Worm (Caenorhabditis elegans): Measurements from ENCODE around the gene C24A3.4.

Gene C24A3.4

DNA sequence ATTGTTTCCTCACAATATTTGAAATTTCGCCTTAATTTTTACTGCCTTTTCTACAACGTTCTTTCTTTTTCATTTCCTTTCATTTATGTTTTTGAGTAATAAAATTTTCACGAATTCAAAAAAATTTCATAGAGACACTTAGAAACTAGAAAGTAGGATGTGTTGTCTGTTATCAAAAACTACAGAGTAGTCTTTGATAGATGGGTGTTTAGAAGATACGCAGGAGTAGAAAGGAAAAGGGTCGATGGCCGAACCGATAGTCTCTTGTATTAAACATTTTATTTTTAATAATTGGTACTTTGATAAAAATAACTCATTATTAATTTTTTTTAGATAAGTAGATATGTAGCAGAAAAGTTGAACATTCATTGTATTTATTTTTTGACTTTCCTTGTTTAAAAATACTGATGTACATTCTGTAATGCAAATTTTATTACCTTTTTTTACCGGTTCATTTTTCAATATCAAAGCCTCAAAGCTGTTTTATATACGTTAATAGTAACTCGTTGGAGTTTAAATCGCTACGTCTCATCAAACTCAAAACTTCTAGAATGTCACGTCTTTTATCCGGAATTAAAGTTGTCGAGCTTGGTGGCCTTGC, at the start of gene C24A3.4:
TSS of gene C24A3.4 (plus strand) at position 551 of the 601 bp plus-strand sequence.
- TF ChIP-seq unc-62 (GFP tag; optimal IDR thresholded peaks at IDR 0.05) = no peak

DNA sequence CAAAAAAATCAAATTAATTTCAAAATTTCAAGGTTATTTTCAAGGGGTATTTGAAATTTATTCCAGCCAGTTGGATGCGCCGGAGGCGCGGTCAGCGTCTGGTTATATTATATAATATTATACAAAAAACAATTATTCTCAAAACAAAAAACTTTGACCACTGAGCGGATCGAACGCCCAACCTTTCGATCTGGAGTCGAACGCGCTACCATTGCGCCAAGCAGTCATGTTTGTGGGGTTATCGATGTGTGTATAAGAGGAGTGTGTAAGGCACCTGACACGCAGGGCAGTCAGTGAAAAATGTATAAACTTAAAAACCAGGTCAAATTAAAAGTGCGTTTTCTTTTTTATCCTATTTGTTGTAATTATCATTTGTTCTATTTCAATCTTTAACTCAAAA, 48.1 kb upstream of the C24A3.4 start:
- no peak for TF ChIP-seq unc-62 (GFP tag; optimal IDR thresholded peaks at IDR 0.05)

DNA sequence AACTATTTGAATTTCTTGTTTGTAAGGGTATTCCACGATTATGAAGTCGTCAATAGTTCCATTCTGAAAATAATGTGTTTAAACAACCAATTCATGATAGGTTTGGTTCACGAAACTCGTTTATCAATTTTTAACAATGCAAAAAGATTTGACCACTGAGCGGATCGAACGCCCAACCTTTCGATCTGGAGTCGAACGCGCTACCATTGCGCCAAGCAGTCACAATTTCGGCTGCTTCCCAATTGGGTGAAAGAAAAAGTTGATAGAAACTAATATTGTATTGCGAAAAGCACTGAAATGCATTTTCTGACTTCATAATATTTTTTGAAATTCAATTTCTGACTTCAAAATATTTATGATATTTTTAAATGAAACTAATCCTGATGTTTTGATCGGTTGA, 47.2 kb upstream of the C24A3.4 start:
- no peak for TF ChIP-seq unc-62 (GFP tag; optimal IDR thresholded peaks at IDR 0.05)

DNA sequence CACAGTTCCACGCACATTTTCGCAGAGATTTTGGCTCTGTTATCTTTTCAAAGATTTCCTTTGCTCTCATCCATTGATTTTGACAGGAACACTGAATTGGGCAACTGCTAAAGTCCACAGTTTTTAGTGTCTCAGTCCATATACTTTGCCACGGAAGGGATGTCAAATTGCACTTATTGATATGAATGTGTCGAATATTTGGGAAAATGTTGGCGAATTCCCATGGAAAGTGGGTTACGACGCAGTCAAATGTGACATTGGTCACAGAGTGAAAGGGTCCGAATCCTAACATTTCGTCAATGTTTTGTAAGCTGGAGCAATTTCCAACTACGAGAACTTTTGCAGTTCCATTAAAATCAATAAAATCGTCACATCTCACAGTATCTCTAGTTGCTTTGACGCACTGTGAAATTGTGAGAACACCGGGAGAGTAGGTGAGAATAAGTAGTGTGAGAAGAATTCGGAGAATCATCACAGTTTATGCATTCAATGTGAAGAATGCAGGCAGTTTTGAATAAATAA, 41.6 kb upstream of the C24A3.4 start, which contains the start of gene trk-1:
TSS of gene trk-1 (minus strand) at position 472 of the 522 bp plus-strand sequence.
- TF ChIP-seq unc-62 (GFP tag; optimal IDR thresholded peaks at IDR 0.05) = no peak

DNA sequence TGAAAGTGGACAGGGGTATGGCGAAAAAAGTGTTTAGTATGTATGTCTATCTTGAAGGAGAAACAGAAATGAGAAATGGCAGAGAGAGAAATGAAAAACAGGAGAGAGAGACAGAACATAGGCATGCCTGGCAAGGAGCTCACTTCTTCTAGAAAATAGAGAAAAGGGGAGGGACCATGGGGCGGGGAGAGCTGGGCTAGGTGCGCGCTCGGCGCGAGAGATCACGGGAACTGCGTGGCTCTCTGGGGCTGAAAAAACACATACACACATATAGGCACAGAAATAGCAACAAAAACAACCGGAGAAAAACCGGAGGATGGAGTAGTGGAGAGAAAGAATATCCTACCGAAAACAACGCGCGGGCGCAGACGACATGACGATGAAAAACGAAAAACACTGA, 40.2 kb upstream of the C24A3.4 start:
- TF ChIP-seq unc-62 (GFP tag; optimal IDR thresholded peaks at IDR 0.05) = no peak

DNA sequence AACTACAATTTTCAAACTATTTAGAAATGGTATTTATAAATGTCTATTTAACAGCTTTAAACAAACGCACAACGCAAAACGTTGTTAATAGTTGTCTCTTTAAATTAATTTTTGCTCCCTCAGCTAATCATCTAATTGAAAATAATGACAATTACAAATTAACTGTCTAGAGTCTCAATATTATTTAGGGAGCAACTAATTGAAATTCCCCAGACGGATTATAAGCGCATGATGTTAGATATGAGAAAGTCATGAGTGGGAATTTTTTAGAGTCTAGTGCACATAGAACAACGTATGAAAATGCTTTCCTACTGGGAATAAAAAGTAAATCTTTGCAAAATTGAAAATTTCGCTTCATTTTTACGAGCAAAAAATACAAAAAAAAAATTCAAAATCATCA, 39.2 kb upstream of the C24A3.4 start:
- TF ChIP-seq unc-62 (GFP tag; optimal IDR thresholded peaks at IDR 0.05) = no peak

DNA sequence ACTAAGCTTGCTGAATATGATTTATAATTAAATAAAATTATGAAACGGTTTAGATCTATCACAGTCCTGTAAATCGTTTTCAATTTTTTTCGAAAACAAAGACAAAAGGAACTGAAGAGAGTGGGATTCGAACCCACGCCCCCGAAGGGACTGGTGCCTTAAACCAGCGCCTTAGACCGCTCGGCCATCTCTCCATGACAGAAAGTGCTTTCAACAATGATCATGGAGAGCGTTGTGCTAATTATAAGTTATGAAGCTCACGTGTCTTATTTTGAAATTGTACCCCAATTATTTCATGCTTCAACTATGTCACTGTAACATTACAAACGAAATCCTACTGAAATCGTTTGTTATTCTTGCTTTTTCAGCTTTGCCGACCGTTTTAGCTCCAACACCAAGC, 36.4 kb upstream of the C24A3.4 start:
- TF ChIP-seq unc-62 (GFP tag; optimal IDR thresholded peaks at IDR 0.05) = no peak

DNA sequence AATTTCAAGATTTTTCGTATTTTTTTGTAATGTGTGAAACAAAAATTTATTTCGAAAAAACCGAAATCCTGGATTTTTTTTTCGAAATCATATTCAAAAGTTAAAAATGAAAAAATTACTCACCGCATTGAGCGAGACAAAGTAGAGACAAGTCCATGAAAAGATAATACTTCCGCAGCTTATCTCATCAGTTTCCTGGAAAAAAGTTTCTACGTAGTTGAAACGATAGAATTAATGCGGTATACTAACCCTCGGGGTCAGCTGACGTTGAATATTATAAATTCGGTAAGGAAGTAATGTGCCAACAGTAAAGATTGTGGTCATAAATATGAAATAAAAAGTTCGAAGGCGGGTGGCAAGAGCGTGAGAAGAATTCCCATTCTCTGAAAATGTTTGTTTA, 34.2 kb upstream of the C24A3.4 start:
- TF ChIP-seq unc-62 (GFP tag; optimal IDR thresholded peaks at IDR 0.05) = no peak

DNA sequence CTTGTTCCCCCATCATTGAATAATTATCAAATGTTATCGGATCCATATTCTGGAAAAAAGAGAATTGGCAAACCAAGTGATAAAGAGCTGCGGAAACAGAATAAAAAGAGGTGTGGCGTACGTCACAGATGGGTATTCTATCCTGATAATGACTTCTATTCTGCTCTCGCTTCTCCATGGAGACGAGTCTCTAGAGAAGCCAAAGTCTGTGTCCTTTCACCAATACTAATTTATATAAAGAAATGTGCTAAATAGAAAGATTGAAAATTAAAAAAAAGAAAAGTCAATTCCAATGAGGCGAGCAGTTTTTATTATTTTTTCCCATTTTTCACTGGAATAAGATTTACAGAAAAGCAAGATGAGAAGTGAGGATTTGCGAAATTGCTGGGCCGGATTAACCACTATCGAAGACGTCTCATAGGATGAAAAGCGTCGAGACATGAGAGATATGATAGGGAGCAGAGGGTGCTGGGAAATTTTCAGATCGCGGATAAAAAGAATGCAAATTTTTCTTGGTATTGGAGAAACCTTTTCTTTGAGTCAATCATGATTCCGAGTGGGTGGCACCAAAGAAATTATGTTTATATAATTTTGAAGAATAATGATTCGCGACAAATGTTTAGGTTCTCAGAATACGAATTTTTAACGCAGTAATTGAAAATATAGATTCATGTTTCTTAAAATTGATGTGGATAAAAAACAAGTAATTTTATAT, 30.9 kb upstream of the C24A3.4 start, which contains the start of gene aexr-3:
TSS of gene aexr-3 (minus strand) at position 51 of the 715 bp plus-strand sequence.
- no peak for TF ChIP-seq unc-62 (GFP tag; optimal IDR thresholded peaks at IDR 0.05)

DNA sequence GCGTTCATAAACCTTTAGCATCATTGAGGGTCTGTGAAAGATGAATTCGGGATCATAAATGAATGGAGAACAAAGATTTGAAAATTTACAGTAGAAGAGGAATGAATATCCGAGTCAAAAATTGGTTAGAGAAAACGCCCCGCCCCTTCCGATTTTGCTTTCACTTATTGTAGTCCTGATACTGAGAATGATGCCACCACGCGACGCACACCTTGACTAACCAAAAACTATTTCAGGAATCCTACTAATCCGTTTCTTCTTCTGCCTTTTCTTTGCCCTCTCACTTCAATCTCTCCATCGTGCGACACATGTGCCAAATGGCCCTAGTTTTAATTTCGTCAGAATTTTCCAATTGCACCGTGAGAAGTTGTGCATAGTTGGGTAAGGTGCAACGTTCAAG, 28.7 kb upstream of the C24A3.4 start:
- TF ChIP-seq unc-62 (GFP tag; optimal IDR thresholded peaks at IDR 0.05) = no peak

DNA sequence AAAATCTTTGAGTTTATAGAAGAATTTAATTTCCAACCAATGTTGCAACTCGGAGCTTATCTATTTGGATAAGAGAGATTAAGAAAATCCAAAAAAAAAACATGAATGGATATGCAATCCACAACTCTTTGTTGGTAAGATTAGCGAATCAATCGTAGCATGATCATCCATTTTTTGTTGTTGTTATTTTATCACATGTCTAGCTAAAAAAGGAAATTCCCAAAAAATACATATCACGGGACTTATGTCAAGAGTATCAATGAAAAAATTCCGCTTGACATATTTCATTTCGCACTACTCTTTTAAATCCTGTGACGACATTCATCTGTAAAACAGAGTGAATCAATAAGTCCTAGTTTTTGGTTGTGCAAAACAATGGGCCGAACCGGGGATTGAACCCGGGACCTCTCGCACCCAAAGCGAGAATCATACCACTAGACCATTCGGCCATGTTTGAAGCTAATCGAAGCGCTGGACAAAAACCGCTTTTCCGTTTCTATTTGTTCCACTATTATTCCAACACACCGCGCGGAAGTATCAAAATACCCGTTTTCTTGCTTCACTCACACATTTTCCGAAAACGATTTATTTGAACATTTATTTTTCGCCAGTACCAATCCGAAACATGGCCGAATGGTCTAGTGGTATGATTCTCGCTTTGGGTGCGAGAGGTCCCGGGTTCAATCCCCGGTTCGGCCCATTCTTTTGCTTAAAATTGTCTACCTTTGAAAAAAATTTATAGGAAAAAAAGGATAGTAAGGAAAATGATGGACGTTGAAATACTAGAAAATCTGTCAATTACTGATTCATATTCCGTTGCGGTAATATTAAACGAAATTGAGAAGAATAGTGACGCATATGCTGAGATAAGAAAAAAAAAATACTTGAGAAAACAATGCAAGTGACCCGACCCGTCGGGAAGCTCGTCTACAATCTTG, 22.8 kb upstream of the C24A3.4 start:
- TF ChIP-seq unc-62 (GFP tag; optimal IDR thresholded peaks at IDR 0.05) = no peak

DNA sequence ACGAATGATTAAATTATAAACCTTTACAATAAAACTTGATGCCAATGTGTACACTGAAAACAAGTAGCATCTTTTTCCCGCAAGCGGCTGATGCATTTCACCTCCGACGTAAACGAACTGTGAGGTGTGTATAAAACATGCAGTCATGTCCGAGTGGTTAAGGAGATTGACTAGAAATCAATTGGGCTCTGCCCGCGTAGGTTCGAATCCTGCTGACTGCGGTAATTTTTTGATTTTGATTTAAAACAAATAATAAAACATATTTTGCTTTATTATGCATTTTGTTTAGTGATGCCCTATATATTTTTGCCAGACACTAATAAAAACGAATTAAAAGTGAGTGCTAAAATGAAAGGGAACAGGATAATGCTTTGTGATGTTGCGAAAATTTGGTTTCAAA, 20.7 kb upstream of the C24A3.4 start:
- no peak for TF ChIP-seq unc-62 (GFP tag; optimal IDR thresholded peaks at IDR 0.05)

DNA sequence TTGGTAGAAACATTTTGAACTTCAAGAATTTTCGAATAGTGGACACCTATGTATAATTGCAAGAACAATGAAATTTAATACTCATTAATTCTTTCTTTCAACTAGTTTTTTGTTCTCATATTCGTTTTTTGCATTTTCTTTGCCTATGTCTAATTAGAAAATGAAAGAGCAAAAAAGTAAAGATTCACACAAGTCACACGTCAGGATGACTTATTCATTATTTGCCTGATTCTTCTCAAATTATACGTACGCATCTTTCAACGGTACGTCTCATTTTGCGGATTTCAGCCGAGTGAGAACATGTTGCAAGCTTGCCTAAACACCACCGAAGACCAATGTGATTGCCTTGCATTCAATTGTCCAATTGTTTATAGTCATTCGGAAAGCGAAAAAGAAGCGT, 11.5 kb upstream of the C24A3.4 start, which contains the start of gene nmur-1:
TSS of gene nmur-1 (plus strand) at position 301 of the 400 bp plus-strand sequence.
- no peak for TF ChIP-seq unc-62 (GFP tag; optimal IDR thresholded peaks at IDR 0.05)

DNA sequence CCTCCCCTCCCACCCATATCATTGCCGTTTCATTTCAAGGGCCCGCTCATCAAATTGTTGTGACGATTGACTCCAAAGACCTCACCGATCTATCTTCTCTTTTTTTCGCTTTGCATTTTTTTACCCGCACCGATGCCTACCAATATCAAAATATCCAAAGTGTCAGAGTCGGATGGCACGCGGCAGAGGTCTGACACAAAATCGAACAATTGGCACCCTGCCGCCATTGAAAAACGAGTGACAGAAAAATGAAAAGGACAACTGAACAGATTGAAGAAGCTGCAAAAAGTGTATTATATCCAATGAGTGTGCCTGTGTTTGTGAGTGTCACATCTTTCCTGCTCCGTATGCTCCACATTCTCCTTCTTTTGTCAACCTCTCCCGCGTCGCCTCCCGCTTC, 5.8 kb upstream of the C24A3.4 start:
- TF ChIP-seq unc-62 (GFP tag; optimal IDR thresholded peaks at IDR 0.05) = no peak

DNA sequence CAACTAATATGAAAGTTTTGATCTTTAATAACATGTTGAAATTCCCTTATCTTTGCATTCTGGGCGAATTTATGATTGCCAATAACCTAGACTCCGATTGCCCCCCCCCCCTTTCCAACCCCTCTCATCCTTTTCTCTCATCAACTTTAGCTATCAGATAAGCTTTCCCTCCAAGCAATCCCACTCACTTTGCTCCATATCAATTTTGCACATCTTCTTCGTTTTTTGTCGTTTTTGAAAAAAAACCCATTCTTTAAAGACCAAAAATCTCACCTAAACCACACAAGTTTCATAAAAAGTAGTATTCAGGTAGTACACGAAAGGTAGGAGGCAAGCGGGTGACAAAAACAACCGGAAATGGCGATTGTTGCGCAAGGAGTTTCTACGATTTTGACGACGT, 4.4 kb upstream of the C24A3.4 start, which contains the start of gene twk-18:
TSS of gene twk-18 (plus strand) at position 301 of the 400 bp plus-strand sequence.
- no peak for TF ChIP-seq unc-62 (GFP tag; optimal IDR thresholded peaks at IDR 0.05)

DNA sequence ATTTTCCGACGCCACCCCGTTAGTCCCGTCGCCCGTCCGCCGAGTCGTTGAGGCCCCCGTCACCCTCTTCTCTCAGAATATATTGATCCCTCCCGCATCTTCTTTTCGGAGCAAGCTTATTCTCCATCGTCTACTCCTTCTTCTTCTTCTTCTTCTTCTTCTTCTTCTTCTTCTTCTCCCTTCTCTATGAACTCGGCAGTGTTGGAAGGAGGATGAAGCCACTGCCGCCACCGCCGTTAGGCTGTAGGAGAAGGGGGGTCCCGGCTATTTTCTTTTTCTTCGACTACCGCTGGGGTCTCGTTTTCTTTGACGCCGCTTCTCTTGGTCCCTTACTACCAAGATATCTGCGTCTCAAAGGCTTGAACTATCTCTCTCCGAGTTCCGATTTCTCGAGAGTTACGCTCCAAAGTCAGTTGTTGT, 3.3 kb downstream of the C24A3.4 start:
- TF ChIP-seq unc-62 (GFP tag; optimal IDR thresholded peaks at IDR 0.05) = no peak

Measured in whole organism, dauer.